Worm (Caenorhabditis elegans): Measurements from ENCODE around the gene trxr-2.

- TF ChIP-seq nhr-28 (tag; optimal IDR thresholded peaks at IDR 0.05): no peak
- TF ChIP-seq snpc-4 (tag; optimal IDR thresholded peaks at IDR 0.05): no peak
- TF ChIP-seq ceh-63 (GFP tag; optimal IDR thresholded peaks at IDR 0.05): no peak
- no peak for TF ChIP-seq mep-1 (tag; optimal IDR thresholded peaks at IDR 0.05)
- TF ChIP-seq nhr-237 (tag; optimal IDR thresholded peaks at IDR 0.05): no peak
- TF ChIP-seq lin-13 (GFP tag; optimal IDR thresholded peaks at IDR 0.05): no peak
These were observed 35.6 kb downstream of the trxr-2 start for ce11 chrIII:8949147-8949546.
